Fruit fly (Drosophila melanogaster): Measurements from ENCODE around the gene CG5071.

DNA sequence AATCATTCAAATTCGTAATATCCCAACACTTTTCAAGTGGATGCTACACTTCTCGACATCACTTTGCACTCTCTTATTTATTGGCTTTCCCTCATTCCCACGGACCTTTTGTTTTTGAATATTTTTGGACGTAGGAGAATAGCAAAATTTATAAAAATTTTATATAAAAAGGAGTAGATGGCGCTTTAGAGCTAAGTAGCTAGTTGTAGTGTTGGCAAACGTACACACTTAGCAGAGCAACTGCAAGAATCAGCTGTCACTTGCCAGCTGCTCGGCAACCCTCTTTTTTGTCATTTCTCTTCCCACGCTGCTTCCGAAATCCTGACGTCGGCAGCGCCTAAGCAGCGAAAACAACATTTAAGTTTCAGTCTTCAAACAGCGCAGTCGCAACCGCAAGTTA, 24.1 kb upstream of the CG5071 start:
- TF ChIP-seq brk (GFP tag; optimal IDR thresholded peaks at IDR 0.05) (no peak), Dif (GFP tag; optimal IDR thresholded peaks at IDR 0.05; ENCODE audit: partially characterized antibody) (no peak), CrebA (GFP tag; optimal IDR thresholded peaks at IDR 0.05; ENCODE audit: borderline replicate concordance) (no peak), Abd-B (GFP tag; optimal IDR thresholded peaks at IDR 0.05) (no peak), Hnf4 (GFP tag; optimal IDR thresholded peaks at IDR 0.05) (no peak), pan (optimal IDR thresholded peaks at IDR 0.05) (no peak), sage (GFP tag; optimal IDR thresholded peaks at IDR 0.05) (no peak), usp (GFP tag; optimal IDR thresholded peaks at IDR 0.05) (no peak), br (GFP tag; optimal IDR thresholded peaks at IDR 0.05) (no peak), GATAd (GFP tag; optimal IDR thresholded peaks at IDR 0.05) (no peak), HLH106 (tag; optimal IDR thresholded peaks at IDR 0.05) (no peak)
